Worm (Caenorhabditis elegans) whole organism, mixed stage, embryonic: ENCODE measurements around the gene rocf-1.

Source experiments
- M03D4.4 ChIP-seq: sonication (generic microtip); optimal IDR thresholded peaks from 2 replicates; lab custom pipeline; 2017; ENCODE audit warnings: mild to moderate bottlenecking, missing genetic modification characterization, missing compliant biosample characterization
- bed-3 ChIP-seq: fragments of 200-800 bp; sonication (Bioruptor generic); optimal IDR thresholded peaks from 3 replicates; lab custom pipeline; 2018; ENCODE audit warnings: mild to moderate bottlenecking, missing genetic modification characterization, moderate library complexity, missing compliant biosample characterization
- blmp-1 ChIP-seq: fragments of 150-350 bp; optimal IDR thresholded peaks from 2 replicates; lab custom pipeline; 2014; ENCODE audit warnings: missing biosample characterization, missing genetic modification characterization
- ceh-43 ChIP-seq: fragments of 200-800 bp; sonication (Bioruptor generic); optimal IDR thresholded peaks from 2 replicates; lab custom pipeline; 2018; ENCODE audit warnings: mild to moderate bottlenecking, missing genetic modification characterization, moderate library complexity, missing compliant biosample characterization
- ceh-83 ChIP-seq: fragments of 200-800 bp; sonication (Bioruptor generic); optimal IDR thresholded peaks from 2 replicates; lab custom pipeline; 2018; ENCODE audit warnings: mild to moderate bottlenecking, missing genetic modification characterization, missing compliant biosample characterization
- ces-1 ChIP-seq: fragments of 150-350 bp; optimal IDR thresholded peaks from 2 replicates; lab custom pipeline; 2014; ENCODE audit warnings: missing biosample characterization, missing genetic modification reagents, missing genetic modification characterization
- cnd-1 ChIP-seq: fragments of 200-800 bp; sonication (Bioruptor generic); optimal IDR thresholded peaks from 2 replicates; lab custom pipeline; 2018; ENCODE audit warnings: mild to moderate bottlenecking, missing genetic modification characterization, missing compliant biosample characterization
- drap-1 ChIP-seq: fragments of 200-800 bp; sonication (Bioruptor generic); optimal IDR thresholded peaks from 3 replicates; lab custom pipeline; 2018; ENCODE audit warnings: mild to moderate bottlenecking, missing genetic modification characterization, missing compliant biosample characterization
- elt-1 ChIP-seq: sonication (generic microtip); optimal IDR thresholded peaks from 2 replicates; lab custom pipeline; 2017; ENCODE audit warnings: missing genetic modification characterization, mild to moderate bottlenecking, missing compliant biosample characterization, antibody characterized with exemption, moderate library complexity, borderline replicate concordance; ENCODE audit not compliant: insufficient read depth
- elt-3 ChIP-seq: fragments of 150-350 bp; optimal IDR thresholded peaks from 2 replicates; lab custom pipeline; 2014; ENCODE audit warnings: missing biosample characterization, missing genetic modification characterization
- ham-2 ChIP-seq: fragments of 200-800 bp; sonication (Bioruptor generic); optimal IDR thresholded peaks from 2 replicates; lab custom pipeline; 2018; ENCODE audit warnings: mild to moderate bottlenecking, missing genetic modification characterization, missing compliant biosample characterization
- hlh-1 ChIP-seq: fragments of 150-350 bp; optimal IDR thresholded peaks from 2 replicates; lab custom pipeline; 2014; ENCODE audit warnings: missing biosample characterization, missing genetic modification reagents, missing genetic modification characterization
- lin-13 ChIP-seq: fragments of 150-350 bp; optimal IDR thresholded peaks from 2 replicates; lab custom pipeline; 2014; ENCODE audit warnings: missing biosample characterization, missing genetic modification characterization
- lin-32 ChIP-seq: fragments of 200-800 bp; sonication (Bioruptor generic); optimal IDR thresholded peaks from 2 replicates; lab custom pipeline; 2018; ENCODE audit warnings: mild to moderate bottlenecking, missing genetic modification characterization, missing compliant biosample characterization
- lsy-2 ChIP-seq: fragments of 150-350 bp; optimal IDR thresholded peaks from 2 replicates; lab custom pipeline; 2014; ENCODE audit warnings: missing biosample characterization, missing genetic modification characterization
- mab-5 ChIP-seq: fragments of 150-350 bp; optimal IDR thresholded peaks from 2 replicates; lab custom pipeline; 2014; ENCODE audit warnings: missing biosample characterization, missing genetic modification characterization
- mep-1 ChIP-seq: fragments of 150-350 bp; optimal IDR thresholded peaks from 2 replicates; lab custom pipeline; 2017; ENCODE audit warnings: missing biosample characterization, missing genetic modification reagents, missing genetic modification characterization, inconsistent platforms
- mls-2 ChIP-seq: sonication (generic microtip); optimal IDR thresholded peaks from 2 replicates; lab custom pipeline; 2016; ENCODE audit warnings: mild to moderate bottlenecking, missing genetic modification characterization, moderate library complexity, missing compliant biosample characterization
- nhr-2 ChIP-seq: fragments of 150-350 bp; optimal IDR thresholded peaks from 2 replicates; lab custom pipeline; 2014; ENCODE audit warnings: missing biosample characterization, missing genetic modification characterization
- nhr-237 ChIP-seq: fragments of 150-350 bp; optimal IDR thresholded peaks from 2 replicates; lab custom pipeline; 2014; ENCODE audit warnings: missing biosample characterization, missing genetic modification characterization
- nhr-28 ChIP-seq: fragments of 150-350 bp; optimal IDR thresholded peaks from 2 replicates; lab custom pipeline; 2014; ENCODE audit warnings: missing biosample characterization, missing genetic modification characterization
- nhr-76 ChIP-seq: sonication (generic microtip); optimal IDR thresholded peaks from 2 replicates; lab custom pipeline; 2017; ENCODE audit warnings: missing biosample characterization, missing genetic modification characterization
- pha-4 ChIP-seq: fragments of 150-350 bp; optimal IDR thresholded peaks from 2 replicates; lab custom pipeline; 2018; ENCODE audit warnings: missing biosample characterization, missing genetic modification reagents, missing genetic modification characterization
- sem-2 ChIP-seq: fragments of 200-800 bp; sonication (Bioruptor generic); optimal IDR thresholded peaks from 2 replicates; lab custom pipeline; 2018; ENCODE audit warnings: mild to moderate bottlenecking, missing genetic modification characterization, missing compliant biosample characterization
- snpc-4 ChIP-seq: fragments of 150-350 bp; optimal IDR thresholded peaks from 2 replicates; lab custom pipeline; 2014; ENCODE audit warnings: missing biosample characterization, missing genetic modification characterization
- sptf-1 ChIP-seq: sonication (generic microtip); optimal IDR thresholded peaks from 2 replicates; lab custom pipeline; 2017; ENCODE audit warnings: mild to moderate bottlenecking, missing genetic modification characterization, moderate library complexity, missing compliant biosample characterization
- tbx-8 ChIP-seq: fragments of 200-800 bp; sonication (Bioruptor generic); optimal IDR thresholded peaks from 2 replicates; lab custom pipeline; 2018; ENCODE audit warnings: mild to moderate bottlenecking, missing genetic modification characterization, moderate library complexity, missing compliant biosample characterization
- unc-120 ChIP-seq: sonication (generic microtip); optimal IDR thresholded peaks from 2 replicates; lab custom pipeline; 2017; ENCODE audit warnings: missing genetic modification characterization, missing compliant biosample characterization; ENCODE audit not compliant: poor library complexity, severe bottlenecking
- unc-39 ChIP-seq: fragments of 150-350 bp; optimal IDR thresholded peaks from 2 replicates; lab custom pipeline; 2014; ENCODE audit warnings: missing biosample characterization, missing genetic modification characterization
- zip-8 ChIP-seq: fragments of 150-350 bp; optimal IDR thresholded peaks from 2 replicates; lab custom pipeline; 2014; ENCODE audit warnings: missing biosample characterization, missing genetic modification characterization
- ztf-11 ChIP-seq: fragments of 150-350 bp; optimal IDR thresholded peaks from 2 replicates; lab custom pipeline; 2014; ENCODE audit warnings: missing biosample characterization, missing genetic modification characterization

Gene rocf-1

DNA sequence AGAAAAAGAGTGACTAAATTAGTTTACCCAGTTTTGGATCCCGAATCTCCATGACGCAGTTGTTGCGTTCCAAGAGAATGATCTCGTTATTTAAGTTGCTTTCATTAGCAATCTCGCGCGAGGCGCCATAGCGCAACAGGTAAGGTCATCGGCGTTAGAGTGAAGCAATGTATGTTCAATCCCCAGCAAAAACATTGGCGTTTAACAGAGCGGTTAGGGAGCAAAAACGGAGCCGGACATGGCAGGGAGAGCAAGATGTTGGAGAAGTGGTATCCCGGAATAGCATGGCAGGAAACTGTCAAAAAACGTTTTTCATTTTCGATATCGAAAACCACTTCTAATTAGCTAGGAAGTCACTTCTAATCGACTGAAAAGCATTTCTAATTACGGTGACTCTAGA is 10.0 kb downstream of the rocf-1 start:
- TF ChIP-seq mab-5 (tag; lab: Kevin White, UChicago), result no peak
- no peak for TF ChIP-seq ztf-11 (tag; lab: Kevin White, UChicago)
- peak; percentile 5 for TF ChIP-seq drap-1 (GFP tag; lab: Kevin White, UChicago)

DNA sequence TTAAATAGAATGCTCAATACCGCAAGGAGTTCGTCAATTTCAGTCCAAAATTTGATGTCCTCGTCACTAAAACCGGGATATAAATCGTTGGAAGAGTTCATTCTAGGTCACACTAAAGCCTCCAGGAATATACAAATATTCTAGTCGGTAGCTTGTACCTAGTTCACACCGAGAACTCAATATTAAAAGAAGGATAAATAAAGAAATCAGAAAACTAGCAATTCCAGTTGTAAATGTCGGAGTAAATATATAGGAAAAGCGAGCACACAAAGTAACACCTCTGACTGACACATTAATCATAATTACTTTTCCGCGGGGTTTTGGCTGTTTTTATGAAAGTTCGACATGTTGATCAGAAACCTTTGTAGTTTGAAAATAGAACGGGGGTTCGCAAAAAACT is 12.9 kb downstream of the rocf-1 start, which contains the start of gene srw-33:
Gene srw-33 (minus strand): TSS at position 101 of the 400 bp plus-strand sequence.
- TF ChIP-seq lin-13 (no peak), nhr-2 (tag; lab: Kevin White, UChicago) (no peak), ceh-43 (no peak), drap-1 (GFP tag; lab: Kevin White, UChicago) (no peak), tbx-8 (GFP tag; lab: Kevin White, UChicago) (no peak), elt-1 (tag; lab: Kevin White, UChicago) (no peak), nhr-237 (tag; lab: Kevin White, UChicago) (no peak)
- TF ChIP-seq, all 35 proteins: peak for 0

- TF ChIP-seq zip-8 (tag; lab: Kevin White, UChicago), result no peak
Measured at ce11 chrV:15448865-15449264, 15.4 kb downstream of the rocf-1 start, which contains the start of gene T26H5.14. TSS of gene T26H5.14 (plus strand) at chrV:15449165.

ce11 chrV:15448408-15448807 is 15.9 kb downstream of the rocf-1 start, which contains the start of gene T26H5.4:
TSS of gene T26H5.4 (minus strand) at chrV:15448701.
- TF ChIP-seq ces-1 (GFP tag; lab: Kevin White, UChicago) (no peak), ceh-83 (GFP tag; lab: Kevin White, UChicago) (no peak), lsy-2 (tag; lab: Kevin White, UChicago) (no peak), snpc-4 (tag; lab: Kevin White, UChicago) (no peak), zip-8 (tag; lab: Kevin White, UChicago) (no peak), sptf-1 (tag; lab: Kevin White, UChicago) (no peak), elt-3 (no peak), M03D4.4 (tag; lab: Kevin White, UChicago) (no peak), blmp-1 (tag; lab: Kevin White, UChicago) (no peak), nhr-28 (no peak), sem-2 (GFP tag; lab: Kevin White, UChicago) (no peak), bed-3 (GFP tag; lab: Kevin White, UChicago) (no peak), pha-4 (tag; lab: Kevin White, UChicago) (no peak), nhr-237 (tag; lab: Kevin White, UChicago) (no peak)

ce11 chrV:15445437-15445836 is 18.9 kb downstream of the rocf-1 start, which contains the start of gene srh-239:
TSS of gene srh-239 (plus strand) at chrV:15445737.
- no peak for TF ChIP-seq mab-5 (tag; lab: Kevin White, UChicago)
- no peak for TF ChIP-seq unc-120 (tag; lab: Kevin White, UChicago)
- TF ChIP-seq lin-32 (GFP tag; lab: Kevin White, UChicago), result no peak
- TF ChIP-seq nhr-76 (tag; lab: Kevin White, UChicago), result no peak
- TF ChIP-seq unc-39, result no peak
- no peak for TF ChIP-seq tbx-8 (GFP tag; lab: Kevin White, UChicago)
- TF ChIP-seq ceh-83 (GFP tag; lab: Kevin White, UChicago), result no peak
- no peak for TF ChIP-seq blmp-1 (tag; lab: Kevin White, UChicago)
- TF ChIP-seq ces-1 (GFP tag; lab: Kevin White, UChicago), result no peak
- TF ChIP-seq nhr-2 (tag; lab: Kevin White, UChicago), result no peak
- TF ChIP-seq hlh-1 (tag; lab: Kevin White, UChicago), result no peak
- TF ChIP-seq nhr-28, result no peak

DNA sequence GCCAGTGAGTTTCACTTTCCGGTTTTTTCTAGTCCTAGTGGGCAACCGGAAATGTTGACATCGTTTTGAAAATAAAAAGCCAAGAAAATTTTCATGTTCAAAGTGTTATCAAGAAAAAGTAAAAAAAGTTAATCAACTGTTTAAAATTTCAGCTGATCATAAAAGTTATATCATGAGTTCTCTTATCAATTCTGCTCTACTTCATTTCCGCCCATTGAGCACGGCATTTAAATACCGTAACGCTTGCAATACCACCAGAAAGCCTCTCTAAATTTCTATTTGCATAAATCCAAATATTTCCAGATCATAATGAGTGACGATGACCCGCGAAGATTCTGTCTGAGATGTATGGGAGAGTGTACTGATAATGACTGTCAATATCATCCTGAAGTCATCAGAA is 19.7 kb downstream of the rocf-1 start, which contains the start of gene T26H5.9:
Gene T26H5.9 (plus strand): TSS at position 302 of the 400 bp plus-strand sequence.
- TF ChIP-seq mep-1, result no peak
- TF ChIP-seq bed-3 (GFP tag; lab: Kevin White, UChicago), result no peak
- TF ChIP-seq cnd-1 (tag; lab: Kevin White, UChicago), result no peak
- TF ChIP-seq mls-2 (tag; lab: Kevin White, UChicago), result no peak
- TF ChIP-seq tbx-8 (GFP tag; lab: Kevin White, UChicago), result no peak
- TF ChIP-seq zip-8 (tag; lab: Kevin White, UChicago), result no peak
- no peak for TF ChIP-seq pha-4 (tag; lab: Kevin White, UChicago)
- TF ChIP-seq snpc-4 (tag; lab: Kevin White, UChicago), result no peak
- TF ChIP-seq elt-1 (tag; lab: Kevin White, UChicago), result no peak
- TF ChIP-seq blmp-1 (tag; lab: Kevin White, UChicago), result no peak
- TF ChIP-seq lin-32 (GFP tag; lab: Kevin White, UChicago), result no peak
- TF ChIP-seq elt-3, result no peak
- no peak for TF ChIP-seq hlh-1 (tag; lab: Kevin White, UChicago)
- TF ChIP-seq nhr-237 (tag; lab: Kevin White, UChicago), result no peak
- no peak for TF ChIP-seq ces-1 (GFP tag; lab: Kevin White, UChicago)
- TF ChIP-seq ham-2 (GFP tag; lab: Kevin White, UChicago), result no peak
- TF ChIP-seq sem-2 (GFP tag; lab: Kevin White, UChicago), result no peak
- no peak for TF ChIP-seq ceh-83 (GFP tag; lab: Kevin White, UChicago)
- no peak for TF ChIP-seq M03D4.4 (tag; lab: Kevin White, UChicago)
